Fruit fly (Drosophila melanogaster): Measurements from ENCODE around the gene CG32221.

CG32221 gene

dm6 chr3L:19834143-19834794 lies at the start of gene CG32221, which contains the start of gene trc (continued):
- TF ChIP-seq Drgx (GFP tag; IDR thresholded peaks at IDR 0.05), result no peak
- peak; percentile 24 for TF ChIP-seq CG8089 (GFP tag; optimal IDR thresholded peaks at IDR 0.05)
- TF ChIP-seq gfzf (GFP tag; optimal IDR thresholded peaks at IDR 0.05), result no peak
- no peak for TF ChIP-seq CG32772 (GFP tag; IDR thresholded peaks at IDR 0.05)
- TF ChIP-seq CG15514 (GFP tag; optimal IDR thresholded peaks at IDR 0.05), result peak; percentile 79
- no peak for TF ChIP-seq H15 (GFP tag; IDR thresholded peaks at IDR 0.05)
- TF ChIP-seq zfh2 (GFP tag; optimal IDR thresholded peaks at IDR 0.05), result peak; percentile 34
- no peak for TF ChIP-seq gem (tag; optimal IDR thresholded peaks at IDR 0.05)
- peak; percentile 91 for TF ChIP-seq CG17912 (GFP tag; optimal IDR thresholded peaks at IDR 0.05)
- no peak for TF ChIP-seq Atf3 (GFP tag; optimal IDR thresholded peaks at IDR 0.05)
- no peak for TF ChIP-seq fru (optimal IDR thresholded peaks at IDR 0.05)
- no peak for TF ChIP-seq HHEX (GFP tag; optimal IDR thresholded peaks at IDR 0.05)
- no peak for TF ChIP-seq CG14965 (GFP tag; optimal IDR thresholded peaks at IDR 0.05; ENCODE audit: borderline replicate concordance)
- no peak for TF ChIP-seq CG4404 (GFP tag; IDR thresholded peaks at IDR 0.05)
- no peak for TF ChIP-seq otp (GFP tag; IDR thresholded peaks at IDR 0.05)
- TF ChIP-seq jing (GFP tag; optimal IDR thresholded peaks at IDR 0.05), result no peak
- no peak for TF ChIP-seq da (GFP tag; optimal IDR thresholded peaks at IDR 0.05)
- peak; percentile 50 for TF ChIP-seq CG2120 (GFP tag; optimal IDR thresholded peaks at IDR 0.05)
- TF ChIP-seq seq (GFP tag; IDR thresholded peaks at IDR 0.05), result peak; percentile 48; the same call in 1 of the 2 replicates
- TF ChIP-seq CG3407 (GFP tag; optimal IDR thresholded peaks at IDR 0.05), result no peak
- no peak for TF ChIP-seq CG14014 (GFP tag; IDR thresholded peaks at IDR 0.05)
- TF ChIP-seq chif (GFP tag; optimal IDR thresholded peaks at IDR 0.05), result no peak
- TF ChIP-seq CTCF (GFP tag; optimal IDR thresholded peaks at IDR 0.05), result no peak
- peak; percentile 19 to 43 for TF ChIP-seq dpn (GFP tag; optimal IDR thresholded peaks at IDR 0.05)
- TF ChIP-seq exex (tag; optimal IDR thresholded peaks at IDR 0.05), result no peak
- TF ChIP-seq CG34224 (GFP tag; IDR thresholded peaks at IDR 0.05; ENCODE audit: partially characterized antibody), result no peak; the same call in 2 of the 3 replicates
- no peak for TF ChIP-seq CG10274 (GFP tag; optimal IDR thresholded peaks at IDR 0.05)
- TF ChIP-seq CG12155 (GFP tag; optimal IDR thresholded peaks at IDR 0.05), result no peak
- peak; percentile 53 for TF ChIP-seq CG10267 (tag; optimal IDR thresholded peaks at IDR 0.05)
- TF ChIP-seq CG8388 (GFP tag; optimal IDR thresholded peaks at IDR 0.05), result no peak
- TF ChIP-seq CG1024 (GFP tag; IDR thresholded peaks at IDR 0.05), result no peak
- TF ChIP-seq CG15269 (tag; optimal IDR thresholded peaks at IDR 0.05), result no peak
- TF ChIP-seq ken (GFP tag; IDR thresholded peaks at IDR 0.05), result peak; percentile 53; the same call in 2 of the 3 replicates
- no peak for TF ChIP-seq ATbp (GFP tag; optimal IDR thresholded peaks at IDR 0.05)
- TF ChIP-seq CG1602 (GFP tag; optimal IDR thresholded peaks at IDR 0.05), result peak; percentile 17
- no peak for TF ChIP-seq org-1 (GFP tag; optimal IDR thresholded peaks at IDR 0.05)
- TF ChIP-seq fd96Cb (tag; optimal IDR thresholded peaks at IDR 0.05), result no peak
- TF ChIP-seq zen2 (GFP tag; IDR thresholded peaks at IDR 0.05; ENCODE audit: partially characterized antibody), result no peak
- peak in 1 of 2 experiments; percentile 47 for TF ChIP-seq insv (GFP tag; optimal IDR thresholded peaks at IDR 0.05)
- TF ChIP-seq lab (GFP tag; optimal IDR thresholded peaks at IDR 0.05), result no peak
- TF ChIP-seq Bteb2 (GFP tag; optimal IDR thresholded peaks at IDR 0.05), result no peak
- TF ChIP-seq inv (GFP tag; IDR thresholded peaks at IDR 0.05; ENCODE audit: partially characterized antibody), result peak; percentile 66; the same call in 1 of the 2 replicates
- peak; percentile 50 for TF ChIP-seq phol (tag; optimal IDR thresholded peaks at IDR 0.05)
- peak; percentile 41 for TF ChIP-seq CG3281 (GFP tag; optimal IDR thresholded peaks at IDR 0.05)
- no peak for TF ChIP-seq Jarid2 (GFP tag; optimal IDR thresholded peaks at IDR 0.05)
- peak; percentile 54 for TF ChIP-seq CG3995 (GFP tag; optimal IDR thresholded peaks at IDR 0.05)
- no peak for TF ChIP-seq lilli (GFP tag; optimal IDR thresholded peaks at IDR 0.05)
- TF ChIP-seq Sin3A (optimal IDR thresholded peaks at IDR 0.05), result peak; percentile 48
- no peak for TF ChIP-seq CG4730 (GFP tag; IDR thresholded peaks at IDR 0.05)
- no peak for TF ChIP-seq pan (optimal IDR thresholded peaks at IDR 0.05)
- TF ChIP-seq pan (GFP tag; optimal IDR thresholded peaks at IDR 0.05 in 1 of 2, IDR thresholded peaks at IDR 0.05 in 1 of 2), result peak in 1 of 2 experiments; percentile 7
